Worm (Caenorhabditis elegans) whole organism, late embryonic: Measurements from ENCODE around the gene F56C3.3.

ENCODE experiments used
- nfya-1 ChIP-seq: sonication (generic microtip); optimal IDR thresholded peaks from 2 replicates; lab custom pipeline; 2017; ENCODE audit warnings: missing genetic modification characterization, mild to moderate bottlenecking, missing compliant biosample characterization, antibody characterized with exemption, moderate library complexity
- nhr-11 ChIP-seq: fragments of 150-350 bp; optimal IDR thresholded peaks from 2 replicates; lab custom pipeline; 2014; ENCODE audit warnings: missing biosample characterization, missing genetic modification characterization
- pha-2 ChIP-seq: sonication (generic microtip); optimal IDR thresholded peaks from 2 replicates; lab custom pipeline; 2017; ENCODE audit warnings: mild to moderate bottlenecking, missing genetic modification characterization, missing compliant biosample characterization
- ref-2 ChIP-seq: sonication (generic microtip); optimal IDR thresholded peaks from 2 replicates; lab custom pipeline; 2016; ENCODE audit warnings: missing genetic modification characterization, missing compliant biosample characterization

DNA sequence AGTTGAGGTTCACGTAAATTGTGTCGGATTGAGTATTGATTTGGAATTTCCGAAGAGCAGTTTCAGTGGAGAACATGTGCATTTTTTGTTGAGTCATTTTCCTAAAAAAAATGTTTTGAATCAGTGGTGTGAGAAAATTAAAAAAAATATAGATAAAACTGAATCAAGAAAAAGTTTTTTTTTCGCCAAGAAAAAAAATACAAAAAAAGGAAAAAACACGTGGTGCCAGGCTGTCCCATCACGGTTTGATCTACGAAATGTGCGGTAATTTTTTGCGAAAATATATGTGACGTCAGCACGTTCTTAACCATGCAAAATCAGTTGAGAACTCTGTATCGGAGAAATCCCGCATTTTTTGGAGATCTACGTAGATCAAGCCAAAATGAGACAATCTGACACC is 35.7 kb upstream of the F56C3.3 start, which contains the start of gene F56C3.9:
- no peak for TF ChIP-seq nhr-11
- no peak for TF ChIP-seq nfya-1 (tag; lab: Kevin White, UChicago)
- no peak for TF ChIP-seq pha-2 (tag; lab: Kevin White, UChicago)
- no peak for TF ChIP-seq ref-2 (tag; lab: Kevin White, UChicago)
